Worm (Caenorhabditis elegans): ENCODE measurements around the gene srw-14.

DNA sequence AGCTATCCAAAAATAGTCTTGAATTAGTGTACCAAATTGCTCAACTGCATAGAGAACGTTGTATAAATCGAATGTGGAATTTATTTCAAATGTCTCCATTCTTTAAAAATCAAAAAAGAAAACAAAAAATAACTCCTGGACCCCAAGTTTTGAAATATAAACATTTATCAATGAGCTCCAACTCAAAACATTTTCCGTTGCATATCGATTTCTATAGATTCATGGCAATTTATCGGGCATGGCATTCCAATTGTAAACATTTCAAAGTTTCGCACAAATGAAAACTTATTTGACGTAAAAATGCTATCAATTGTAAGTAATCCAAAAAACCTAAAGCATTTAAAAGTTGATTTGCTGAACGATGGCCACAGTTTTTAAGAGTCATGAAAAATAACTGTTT is 12.8 kb downstream of the srw-14 start, which contains the start of gene srw-12:
- TF ChIP-seq egl-27 (tag; optimal IDR thresholded peaks at IDR 0.05) (no peak), ZK546.5 (tag; optimal IDR thresholded peaks at IDR 0.05) (no peak), tra-1 (GFP tag; IDR thresholded peaks at IDR 0.05) (no peak), madf-5 (GFP tag; IDR thresholded peaks at IDR 0.05) (no peak), mdl-1 (tag; optimal IDR thresholded peaks at IDR 0.05) (no peak), lin-13 (GFP tag; optimal IDR thresholded peaks at IDR 0.05) (no peak), ama-1 (optimal IDR thresholded peaks at IDR 0.05) (no peak), ctbp-1 (GFP tag; IDR thresholded peaks at IDR 0.05) (no peak), aly-2 (tag; optimal IDR thresholded peaks at IDR 0.05) (no peak), lsy-2 (tag; optimal IDR thresholded peaks at IDR 0.05) (no peak), pha-4 (GFP tag; IDR thresholded peaks at IDR 0.05) (no peak), pha-4 (tag; optimal IDR thresholded peaks at IDR 0.05) (no peak), lin-39 (tag; optimal IDR thresholded peaks at IDR 0.05) (no peak)
